Fruit fly (Drosophila melanogaster) whole organism, pupa: ENCODE results near the gene CG17118.

Source experiments
- CG10348 ChIP-seq: fragments of 200-800 bp; sonication (Bioruptor generic); IDR thresholded peaks from 2 replicates; pipeline ENCODE4 v1.3.6; 2022; ENCODE audit warnings: missing biosample characterization, missing genetic modification characterization
- CG12605 ChIP-seq: fragments of 200-800 bp; sonication (Bioruptor generic); IDR thresholded peaks from 2 replicates; pipeline ENCODE4 v1.3.6; 2022; ENCODE audit warnings: missing biosample characterization, missing genetic modification characterization
- CG17806 ChIP-seq: fragments of 200-800 bp; sonication (Bioruptor generic); optimal IDR thresholded peaks from 2 replicates; lab custom pipeline; 2018; ENCODE audit warnings: missing biosample characterization, mild to moderate bottlenecking, missing genetic modification characterization, moderate library complexity
- CG34367 ChIP-seq: fragments of 200-800 bp; sonication (Bioruptor generic); optimal IDR thresholded peaks from 2 replicates; lab custom pipeline; 2018; ENCODE audit warnings: missing biosample characterization, mild to moderate bottlenecking, missing genetic modification characterization
- CG8159 ChIP-seq: fragments of 200-800 bp; sonication (Bioruptor generic); optimal IDR thresholded peaks from 3 replicates; lab custom pipeline; 2018; ENCODE audit warnings: missing biosample characterization, mild to moderate bottlenecking, missing genetic modification characterization, moderate library complexity
- D1 ChIP-seq: fragments of 200-800 bp; sonication (Bioruptor generic); optimal IDR thresholded peaks from 2 replicates; lab custom pipeline; 2018; ENCODE audit warnings: missing biosample characterization, mild to moderate bottlenecking, missing genetic modification characterization, moderate library complexity
- EcR ChIP-seq: fragments of 200-800 bp; sonication (Bioruptor generic); optimal IDR thresholded peaks from 3 replicates; lab custom pipeline; 2019; ENCODE audit warnings: missing biosample characterization, missing genetic modification characterization, mild to moderate bottlenecking, moderate library complexity, missing genetic modification reagents
- Pif1A ChIP-seq: fragments of 200-800 bp; sonication (Bioruptor generic); optimal IDR thresholded peaks from 3 replicates; lab custom pipeline; 2016; ENCODE audit warnings: missing biosample characterization, missing genetic modification characterization
- Pif1B ChIP-seq: fragments of 200-800 bp; sonication (Bioruptor generic); optimal IDR thresholded peaks from 3 replicates; lab custom pipeline; 2016; ENCODE audit warnings: missing biosample characterization, missing genetic modification characterization
- fd96Ca ChIP-seq: fragments of 200-800 bp; sonication (Bioruptor generic); IDR thresholded peaks from 3 replicates; pipeline ENCODE4 v1.3.6; 2022; ENCODE audit warnings: missing biosample characterization, missing genetic modification characterization
- rn ChIP-seq: fragments of 200-800 bp; sonication (Bioruptor generic); IDR thresholded peaks from 2 replicates; pipeline ENCODE4 v1.3.6; 2022; ENCODE audit warnings: missing biosample characterization, missing genetic modification characterization

- no peak; the same call in 2 of the 3 replicates for TF ChIP-seq fd96Ca (GFP tag; lab: Robert Waterston, UW)
- TF ChIP-seq CG17806: no peak
- no peak for TF ChIP-seq Pif1A (GFP tag; lab: Kevin White, UChicago)
- TF ChIP-seq CG10348 (GFP tag; lab: Robert Waterston, UW): no peak
- TF ChIP-seq rn (GFP tag; lab: Robert Waterston, UW): no peak
- no peak for TF ChIP-seq CG8159 (tag; lab: Kevin White, UChicago)
- TF ChIP-seq CG34367 (tag; lab: Kevin White, UChicago): no peak
- TF ChIP-seq Pif1B (GFP tag; lab: Kevin White, UChicago): no peak
- no peak for TF ChIP-seq EcR
- TF ChIP-seq D1 (tag; lab: Kevin White, UChicago): no peak
- no peak for TF ChIP-seq CG12605 (GFP tag; lab: Robert Waterston, UW)
Measured at dm6 chr2L:10770568-10770967, 40.5 kb downstream of the CG17118 start, which contains the start of gene CG17127.
